Fruit fly (Drosophila melanogaster): ENCODE data around the gene CG32266.

dm6 chr3L:3799766-3800165 is 9.2 kb downstream of the CG32266 start:
- TF ChIP-seq CrebA (GFP tag; optimal IDR thresholded peaks at IDR 0.05; ENCODE audit: borderline replicate concordance): no peak
- no peak for TF ChIP-seq h (GFP tag; optimal IDR thresholded peaks at IDR 0.05)
- no peak for TF ChIP-seq Vsx2 (GFP tag; optimal IDR thresholded peaks at IDR 0.05; ENCODE audit: partially characterized antibody)
- TF ChIP-seq Hr78 (GFP tag; optimal IDR thresholded peaks at IDR 0.05): no peak
- TF ChIP-seq Jra (GFP tag; optimal IDR thresholded peaks at IDR 0.05): no peak
- no peak for TF ChIP-seq Hnf4 (GFP tag; optimal IDR thresholded peaks at IDR 0.05)
- TF ChIP-seq dl (GFP tag; optimal IDR thresholded peaks at IDR 0.05; ENCODE audit: insufficient read depth in 1 of 2, partially characterized antibody in 2 of 2): no peak
- TF ChIP-seq ey (GFP tag; optimal IDR thresholded peaks at IDR 0.05): no peak

All from whole organism, wandering third instar larva.